Fruit fly (Drosophila melanogaster) whole organism, larva: ENCODE data around the gene Mtch.
A peak's percentile ranks its signal among the peaks of the same experiment; 100 is the strongest.

Source experiments
- noc ChIP-seq: fragments of 200-800 bp; sonication (Bioruptor generic); optimal IDR thresholded peaks from 3 replicates; lab custom pipeline; 2019; ENCODE audit warnings: missing biosample characterization, mild to moderate bottlenecking, missing genetic modification characterization, moderate library complexity

Gene Mtch

DNA sequence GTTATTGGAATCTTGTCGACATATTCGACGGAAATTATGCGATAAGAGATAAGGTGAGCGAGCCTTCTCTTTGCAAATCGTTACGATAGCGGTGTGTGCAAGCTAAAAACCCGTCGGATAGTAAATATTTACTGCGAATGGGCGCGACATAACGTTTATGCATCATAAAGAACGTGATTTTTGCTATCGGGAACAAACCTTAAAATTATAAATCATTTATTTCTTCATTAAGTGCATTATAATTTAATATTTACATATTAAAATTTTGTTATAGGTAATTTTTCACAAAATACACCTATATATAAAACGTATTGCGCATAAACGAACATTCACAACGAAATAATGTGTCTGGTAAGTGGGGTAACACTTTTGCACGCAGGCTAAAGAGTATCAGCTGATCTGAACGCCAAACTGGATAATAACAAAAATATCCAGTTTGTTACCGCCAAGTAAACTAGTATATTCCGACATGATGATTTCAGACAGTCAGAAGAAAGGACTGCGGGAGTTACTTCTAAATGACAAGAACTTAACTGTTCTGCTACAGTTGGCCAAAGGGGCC is 21.4 kb downstream of the Mtch start, which contains the start of the genes Gk1 and CG13876:
Gene Gk1, minus strand, starts transcription at position 122 of the 562 bp plus-strand sequence.
Gene CG13876, plus strand, starts transcription at position 412 of the 562 bp plus-strand sequence.
- peak; percentile 98 for TF ChIP-seq noc

DNA sequence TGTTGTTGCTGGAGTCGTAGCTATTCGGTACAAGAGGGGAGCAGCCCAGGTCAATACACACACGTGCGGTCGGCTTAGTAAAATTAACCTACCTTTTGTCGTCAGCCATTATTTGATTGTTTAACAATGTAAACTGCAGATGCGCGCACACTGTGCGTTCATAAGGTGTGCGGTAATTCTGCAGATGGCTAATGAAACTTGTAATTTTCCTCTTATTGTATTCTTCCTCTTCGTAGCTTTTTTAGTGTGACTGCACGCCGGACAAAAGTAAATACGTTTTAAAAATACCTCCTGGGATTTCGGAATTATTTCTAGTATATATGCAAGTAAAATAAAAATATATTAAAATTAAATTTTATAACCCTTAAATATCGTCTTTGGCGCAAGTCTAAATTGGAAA is 26.8 kb downstream of the Mtch start, which contains the start of gene Prp4k:
Gene Prp4k, minus strand, starts transcription at position 258 of the 400 bp plus-strand sequence.
- no peak for TF ChIP-seq noc

DNA sequence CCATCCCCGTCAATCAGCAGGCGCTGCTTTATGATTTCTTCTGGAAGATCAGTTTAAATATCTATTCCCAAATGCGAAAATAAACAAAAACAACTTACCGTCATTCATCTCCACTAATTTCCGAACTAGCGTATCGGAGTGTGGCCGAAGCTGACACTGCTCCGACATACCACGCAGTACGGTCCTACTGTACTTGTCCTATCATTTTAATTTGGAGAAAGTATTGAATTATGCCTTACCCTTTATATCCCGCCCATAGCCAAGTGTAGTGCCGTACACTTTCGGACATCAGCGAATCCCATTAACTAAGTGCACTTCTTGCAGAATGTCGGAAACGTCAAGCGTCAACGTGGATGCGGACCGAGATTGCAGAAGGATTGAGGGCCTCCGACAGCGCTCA is 28.1 kb downstream of the Mtch start, which contains the start of the genes thoc7 and Dis3l2:
Gene thoc7, minus strand, starts transcription at position 168 of the 400 bp plus-strand sequence.
Gene Dis3l2, plus strand, starts transcription at position 190 of the 400 bp plus-strand sequence.
- TF ChIP-seq noc = no peak

DNA sequence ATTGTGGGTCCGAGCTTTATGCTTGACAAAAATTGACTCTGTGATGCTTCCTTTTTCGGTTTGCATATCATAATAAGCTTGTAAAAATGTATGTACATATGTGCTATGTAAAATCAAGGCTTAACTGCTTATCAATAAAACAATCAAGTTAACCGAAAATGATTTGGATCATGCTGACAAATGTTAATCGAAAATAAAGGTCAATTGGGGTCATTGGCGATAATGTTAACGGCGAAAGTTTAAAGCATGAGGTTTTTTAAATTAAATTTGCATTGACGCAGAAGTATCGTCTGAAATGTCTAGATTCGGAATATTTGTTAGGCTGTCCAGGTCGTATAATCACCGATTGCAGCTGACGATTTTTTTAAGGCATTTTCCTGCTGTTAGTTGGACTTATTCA is 31.9 kb downstream of the Mtch start, which contains the start of gene Kaz1-ORFB:
Gene Kaz1-ORFB, plus strand, starts transcription at position 301 of the 400 bp plus-strand sequence.
- TF ChIP-seq noc = no peak

DNA sequence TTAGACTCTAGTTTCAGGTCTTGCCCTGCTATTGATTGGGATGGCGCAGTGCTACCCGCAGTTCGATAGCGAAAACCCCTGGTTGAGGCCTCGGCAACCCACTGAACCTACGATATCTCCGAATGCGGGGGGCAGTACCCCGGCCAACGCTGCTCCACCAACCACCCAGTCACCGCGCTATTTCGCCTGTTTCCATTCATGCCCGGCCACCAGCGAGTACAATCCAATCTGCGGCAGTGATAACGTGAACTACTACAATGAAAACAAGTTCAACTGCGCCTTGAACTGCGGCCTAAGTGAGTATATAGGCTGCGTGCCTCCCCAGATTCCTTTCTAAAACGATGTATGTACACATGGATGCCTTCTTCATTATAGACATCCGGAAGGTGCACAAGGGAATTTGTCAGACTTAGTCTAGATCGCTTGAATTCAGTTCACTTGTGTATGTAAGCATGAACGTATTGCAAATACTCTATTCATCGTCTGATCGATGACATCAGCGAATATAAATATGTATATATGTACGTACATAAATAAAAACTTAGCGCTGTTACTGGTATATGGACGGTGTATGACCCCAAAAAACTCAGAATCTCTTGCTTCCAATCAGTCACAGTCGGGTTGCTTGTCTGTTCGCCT is 33.2 kb downstream of the Mtch start, which contains the start of gene CG13877:
Gene CG13877, plus strand, starts transcription at position 589 of the 639 bp plus-strand sequence.
- TF ChIP-seq noc = no peak

DNA sequence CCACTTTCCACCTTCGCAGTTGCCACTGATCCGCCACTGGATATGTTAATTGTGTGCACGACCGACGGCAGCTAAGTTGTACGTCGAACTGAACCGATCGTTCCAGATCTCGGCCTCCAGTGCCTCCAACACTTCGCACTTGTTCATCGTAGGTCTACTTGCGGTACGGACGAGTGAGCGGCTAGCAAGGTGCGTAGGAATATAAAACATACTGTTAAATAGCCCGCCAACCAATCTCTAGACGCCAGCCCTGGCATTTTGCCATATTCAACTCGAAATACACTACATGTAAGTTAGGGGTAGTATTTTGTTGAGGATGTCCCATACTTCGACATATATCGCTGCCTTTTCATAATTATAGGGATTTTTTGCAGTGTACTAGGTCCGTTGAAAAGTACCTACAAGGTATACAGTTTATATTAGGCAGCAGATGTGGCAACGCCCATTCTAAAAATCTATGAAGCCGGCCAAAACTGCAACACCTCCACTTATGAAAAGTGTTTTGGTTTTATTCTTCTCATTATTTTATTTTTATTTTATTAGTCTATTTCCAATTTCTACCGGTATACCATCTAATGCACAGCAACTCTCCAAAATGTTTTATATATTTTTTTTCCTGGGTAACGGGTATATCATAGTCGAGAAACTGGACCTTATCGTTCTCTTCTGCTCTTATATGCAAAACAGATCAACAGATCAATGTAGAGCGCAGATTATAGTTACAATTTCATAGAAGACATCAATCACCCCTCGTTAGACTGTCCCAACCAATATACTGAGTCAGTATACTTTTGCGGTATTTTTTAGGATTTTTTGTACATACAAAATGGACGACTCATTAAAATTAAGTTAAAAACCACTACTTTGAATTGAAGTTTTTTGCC is 38.8 kb downstream of the Mtch start, which contains the start of the genes pyx and CG33229:
Gene pyx, minus strand, starts transcription at position 51 of the 884 bp plus-strand sequence.
Gene CG33229, plus strand, starts transcription at position 834 of the 884 bp plus-strand sequence.
- TF ChIP-seq noc = peak; percentile 64

DNA sequence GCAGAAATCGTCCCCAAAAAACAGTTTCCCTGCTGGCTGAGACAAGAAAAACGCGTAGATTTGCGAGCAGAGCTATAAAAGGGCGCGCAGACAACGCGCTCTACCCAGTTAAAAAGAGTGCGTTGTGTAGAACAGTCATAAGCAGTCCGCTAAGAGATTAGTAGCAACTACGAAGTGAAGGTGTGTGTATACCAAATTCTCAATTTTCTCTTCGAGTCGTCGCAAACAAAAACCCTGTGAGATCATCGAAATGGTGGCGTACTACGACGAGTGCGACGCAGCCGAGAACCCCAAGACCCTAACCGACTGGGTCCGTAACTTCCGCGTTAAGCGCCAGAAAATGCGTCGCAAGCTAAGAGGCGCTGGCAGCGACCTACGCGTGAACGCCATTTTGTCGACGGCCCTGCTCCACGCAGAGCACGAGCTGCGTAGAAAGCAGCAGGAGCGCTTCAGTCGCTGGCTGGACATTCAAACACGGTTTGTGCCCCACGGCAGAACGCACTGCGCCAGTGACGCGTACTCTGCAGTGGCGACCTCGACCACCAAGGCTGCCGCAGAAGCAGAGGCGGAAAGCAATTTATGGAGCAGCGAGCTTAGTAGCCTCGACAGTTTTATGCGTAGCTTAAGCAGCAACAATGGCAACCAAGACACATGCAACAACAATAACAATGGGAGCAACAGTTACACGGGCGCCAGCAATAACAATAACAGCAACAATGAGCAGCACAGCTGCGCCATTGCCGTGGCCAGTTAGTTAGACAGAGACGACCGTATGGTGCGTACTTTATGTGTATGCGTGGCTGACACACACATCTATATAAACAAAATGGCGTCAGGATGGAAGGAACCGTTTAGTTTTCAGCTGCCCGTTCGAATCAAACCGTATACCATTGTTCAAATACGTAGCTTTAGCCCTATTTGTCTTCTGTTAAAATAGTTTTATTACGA is 39.9 kb downstream of the Mtch start:
- TF ChIP-seq noc = no peak

DNA sequence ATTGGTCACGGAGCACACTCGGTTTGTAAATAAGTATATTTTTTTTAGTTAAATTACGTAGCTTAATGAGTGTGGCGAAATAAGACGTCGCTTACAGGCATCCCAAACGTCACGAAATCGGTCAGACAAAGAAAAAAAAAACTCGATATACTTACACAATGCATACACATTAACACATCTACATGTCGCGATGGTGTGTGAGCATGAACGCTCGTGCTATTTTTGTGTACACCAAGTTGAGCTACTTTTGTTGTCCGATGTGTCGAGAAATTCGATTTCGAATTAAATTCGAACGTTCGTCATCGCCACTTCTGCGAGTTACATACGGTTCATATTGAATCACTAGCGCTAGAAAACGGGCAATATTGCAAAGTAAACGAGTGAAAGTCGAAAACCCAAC is 40.7 kb downstream of the Mtch start:
- no peak for TF ChIP-seq noc

DNA sequence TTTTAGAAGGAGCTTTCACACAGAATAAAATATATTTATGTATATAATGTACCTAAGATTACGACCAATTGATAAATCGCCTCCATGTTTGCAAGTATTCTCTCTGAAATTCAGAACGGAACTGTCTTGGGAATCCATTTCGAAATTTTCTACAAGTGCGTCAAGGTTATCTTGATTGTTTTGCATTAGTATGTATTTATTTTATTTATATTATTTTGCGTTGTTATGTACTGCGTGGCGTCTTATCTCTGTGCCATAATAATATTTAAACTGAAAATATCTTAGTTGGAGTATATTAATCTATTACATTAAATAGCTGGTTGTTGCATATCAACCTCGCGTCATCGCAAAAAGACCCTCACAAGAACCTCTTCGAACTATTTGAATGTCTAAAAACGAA is 47.1 kb downstream of the Mtch start, which contains the start of gene CG42846:
Gene CG42846, minus strand, starts transcription at position 101 of the 400 bp plus-strand sequence.
- no peak for TF ChIP-seq noc

DNA sequence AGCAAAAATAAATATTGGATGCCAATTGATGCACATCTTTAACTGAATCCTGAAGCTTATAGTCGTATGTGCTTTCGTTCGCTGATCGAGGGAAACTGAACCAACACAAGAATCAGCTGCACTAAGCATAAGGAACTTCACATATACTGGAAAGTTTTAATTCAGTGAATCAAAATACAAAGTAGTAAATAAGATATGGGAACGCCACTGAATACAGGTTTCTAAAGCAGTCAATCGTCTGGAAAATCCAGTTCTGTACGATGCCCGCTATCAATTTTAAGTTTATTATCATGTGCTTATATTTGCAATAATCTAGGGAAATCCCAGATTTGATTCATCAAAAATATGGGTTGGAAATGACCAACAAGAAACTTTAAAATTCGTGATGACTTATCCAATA is 47.8 kb downstream of the Mtch start, which contains the start of gene CG34454:
Gene CG34454, minus strand, starts transcription at position 84 of the 400 bp plus-strand sequence.
- no peak for TF ChIP-seq noc

DNA sequence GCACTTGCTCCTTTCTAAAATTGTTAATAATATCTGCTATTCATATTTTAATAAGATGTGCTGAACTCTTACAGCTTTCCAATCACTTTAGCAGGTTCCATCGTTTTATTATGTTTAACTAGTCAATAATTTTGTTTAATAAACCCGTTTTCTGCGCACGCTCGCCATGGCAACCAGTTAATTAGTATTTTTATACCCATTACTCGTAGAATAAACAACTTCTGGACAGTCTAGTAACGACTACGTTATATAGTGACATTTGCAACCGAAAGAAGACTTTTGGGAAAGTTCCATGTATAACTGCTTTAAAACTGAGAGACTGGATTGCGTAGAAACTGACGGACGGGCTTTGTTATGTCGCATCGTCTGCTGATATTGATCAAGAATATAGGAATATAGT is 48.8 kb downstream of the Mtch start, which contains the start of gene CG34453:
Gene CG34453, minus strand, starts transcription at position 101 of the 400 bp plus-strand sequence.
- TF ChIP-seq noc = no peak

DNA sequence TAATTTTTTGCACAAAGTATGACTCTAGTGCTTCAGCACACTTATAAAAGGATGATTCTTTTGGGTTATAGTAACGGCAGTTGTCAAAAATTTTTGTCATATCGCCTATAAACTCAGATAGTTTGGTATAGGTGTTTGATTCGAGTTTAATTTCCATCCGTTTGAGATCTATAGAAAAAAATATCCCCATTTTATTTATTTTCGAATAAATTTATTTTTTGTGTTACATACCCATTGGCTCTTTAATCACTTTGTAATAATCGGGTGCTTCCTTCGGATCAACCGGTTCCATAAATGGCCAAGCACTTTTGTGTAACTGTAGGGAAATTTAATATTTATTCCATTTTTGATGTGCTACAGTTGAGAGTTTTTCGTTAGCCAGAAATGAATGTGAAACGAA is 49.9 kb downstream of the Mtch start:
- TF ChIP-seq noc = no peak
